Worm (Caenorhabditis elegans): ENCODE data around the gene T04C9.3.

T04C9.3 gene

ce11 chrIII:5958172-5958886 is 27.1 kb upstream of the T04C9.3 start, which contains the start of the genes nono-1 and nop-1:
TSS of gene nono-1 (minus strand) at chrIII:5958246.
TSS of gene nop-1 (plus strand) at chrIII:5958722.
- TF ChIP-seq F33H1.4 (GFP tag; IDR thresholded peaks at IDR 0.05) (peak; percentile 89), D2030.7 (GFP tag; IDR thresholded peaks at IDR 0.05) (peak; percentile 33; the same call in 1 of the 2 replicates), hmg-1.2 (GFP tag; IDR thresholded peaks at IDR 0.05) (peak; percentile 17; the same call in 1 of the 2 replicates), let-607 (tag; optimal IDR thresholded peaks at IDR 0.05) (no peak), Y79H2A.3 (GFP tag; conservative IDR thresholded peaks at IDR 0.05) (no peak), ceh-91 (GFP tag; IDR thresholded peaks at IDR 0.05) (peak; percentile 49), him-1 (tag; optimal IDR thresholded peaks at IDR 0.05) (peak; percentile 33), madf-8 (GFP tag; conservative IDR thresholded peaks at IDR 0.05) (peak; percentile 60), madf-6 (GFP tag; IDR thresholded peaks at IDR 0.05) (peak; percentile 87), dpff-1 (tag; optimal IDR thresholded peaks at IDR 0.05) (no peak), efl-1 (GFP tag; optimal IDR thresholded peaks at IDR 0.05) (peak; percentile 37), F49E8.2 (tag; optimal IDR thresholded peaks at IDR 0.05; ENCODE audit: insufficient read depth) (peak; percentile 45), lsl-1 (GFP tag; optimal IDR thresholded peaks at IDR 0.05) (peak; percentile 88), xnd-1 (tag; optimal IDR thresholded peaks at IDR 0.05) (peak; percentile 74), F22D6.2 (tag; optimal IDR thresholded peaks at IDR 0.05) (no peak), F52B5.7 (tag; optimal IDR thresholded peaks at IDR 0.05) (no peak), cebp-1 (GFP tag; IDR thresholded peaks at IDR 0.05) (no peak), cebp-1 (tag; optimal IDR thresholded peaks at IDR 0.05) (peak; percentile 32), madf-3 (GFP tag; IDR thresholded peaks at IDR 0.05) (no peak)

- no peak for TF ChIP-seq T26A5.8 (tag; optimal IDR thresholded peaks at IDR 0.05)
- TF ChIP-seq pha-4 (tag; optimal IDR thresholded peaks at IDR 0.05), result no peak
- no peak for TF ChIP-seq F57C9.4 (tag; optimal IDR thresholded peaks at IDR 0.05)
- TF ChIP-seq ZK185.1 (tag; optimal IDR thresholded peaks at IDR 0.05; ENCODE audit: poor library complexity, severe bottlenecking), result no peak
- no peak for TF ChIP-seq egl-44 (GFP tag; IDR thresholded peaks at IDR 0.05)
Measured at ce11 chrIII:5959049-5959448, 26.4 kb upstream of the T04C9.3 start.

ce11 chrIII:5961560-5961959 is 23.9 kb upstream of the T04C9.3 start:
- no peak for TF ChIP-seq B0261.1 (tag; optimal IDR thresholded peaks at IDR 0.05)
- TF ChIP-seq T07F8.4 (tag; optimal IDR thresholded peaks at IDR 0.05), result no peak
- TF ChIP-seq snpc-1.3 (tag; optimal IDR thresholded peaks at IDR 0.05; ENCODE audit: insufficient read depth), result no peak
- TF ChIP-seq nfyb-1 (GFP tag; IDR thresholded peaks at IDR 0.05), result no peak
- TF ChIP-seq ekl-4 (GFP tag; IDR thresholded peaks at IDR 0.05), result no peak
- no peak for TF ChIP-seq egl-44 (GFP tag; IDR thresholded peaks at IDR 0.05)
- no peak for TF ChIP-seq madf-8 (GFP tag; conservative IDR thresholded peaks at IDR 0.05)
- no peak for TF ChIP-seq atf-7 (tag; optimal IDR thresholded peaks at IDR 0.05)
- no peak for TF ChIP-seq lin-26 (GFP tag; IDR thresholded peaks at IDR 0.05)
- TF ChIP-seq lsl-1 (GFP tag; optimal IDR thresholded peaks at IDR 0.05), result no peak
- TF ChIP-seq him-1 (tag; optimal IDR thresholded peaks at IDR 0.05), result no peak
- TF ChIP-seq ZK185.1 (tag; optimal IDR thresholded peaks at IDR 0.05; ENCODE audit: poor library complexity, severe bottlenecking), result no peak
- TF ChIP-seq ama-1 (optimal IDR thresholded peaks at IDR 0.05), result no peak
- no peak for TF ChIP-seq ama-1 (GFP tag; optimal IDR thresholded peaks at IDR 0.05)
- no peak for TF ChIP-seq lin-54 (GFP tag; optimal IDR thresholded peaks at IDR 0.05)

Data from whole organism, young adult.